Worm (Caenorhabditis elegans): ENCODE results near the gene fbxa-169.

ce11 chrII:13637464-13637863 is 10.9 kb upstream of the fbxa-169 start:
- TF ChIP-seq tbx-37 (GFP tag; conservative IDR thresholded peaks at IDR 0.05) (no peak), F13C5.2 (tag; optimal IDR thresholded peaks at IDR 0.05) (no peak), ceh-36 (tag; optimal IDR thresholded peaks at IDR 0.05) (no peak), aly-1 (tag; optimal IDR thresholded peaks at IDR 0.05) (peak; percentile 23), ama-1 (optimal IDR thresholded peaks at IDR 0.05) (no peak), hmbx-1 (tag; optimal IDR thresholded peaks at IDR 0.05) (no peak)
